Worm (Caenorhabditis elegans): ENCODE measurements around the gene trx-1.

Gene trx-1

DNA sequence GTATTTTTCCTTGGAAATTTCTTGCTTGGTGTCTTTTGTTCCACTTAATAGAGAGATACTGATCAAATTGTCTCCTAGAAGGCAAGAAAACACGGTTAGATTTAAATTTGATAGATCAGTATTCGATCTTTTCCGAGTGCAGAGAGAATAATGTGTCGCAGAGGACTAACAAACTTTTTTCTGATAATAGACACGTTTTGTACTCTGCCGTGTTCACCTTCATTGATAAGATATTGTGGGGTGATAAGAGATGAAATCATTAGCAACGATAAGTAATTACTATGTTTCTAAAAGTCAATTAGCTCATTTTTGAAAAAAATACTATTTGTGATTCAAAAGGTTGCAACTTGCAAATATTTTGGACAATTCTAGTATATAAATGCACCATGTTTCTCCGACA lies 23.3 kb upstream of the trx-1 start:
- TF ChIP-seq him-1 (tag; optimal IDR thresholded peaks at IDR 0.05) (no peak), dao-5 (tag; optimal IDR thresholded peaks at IDR 0.05) (no peak)

DNA sequence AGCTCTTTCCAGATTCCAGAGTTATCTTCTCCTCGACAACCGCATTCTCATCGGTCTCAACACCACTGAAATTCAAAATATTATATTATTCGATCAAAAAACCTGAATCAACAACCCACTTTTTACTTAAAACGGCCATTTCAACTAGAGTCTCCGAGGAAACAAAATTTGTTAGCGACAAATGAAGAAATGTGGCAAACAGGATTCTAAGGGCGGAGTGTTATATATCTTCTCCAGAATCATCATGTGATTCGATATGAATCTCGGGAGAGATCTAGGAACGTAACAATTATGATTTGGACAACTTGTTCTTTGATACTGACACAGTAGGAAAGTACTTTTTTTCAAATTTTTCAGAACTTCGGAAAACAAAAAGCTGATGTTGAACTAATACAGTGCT lies 22.8 kb upstream of the trx-1 start:
- TF ChIP-seq W03F9.2 (tag; optimal IDR thresholded peaks at IDR 0.05) (no peak), him-1 (tag; optimal IDR thresholded peaks at IDR 0.05) (no peak), dao-5 (tag; optimal IDR thresholded peaks at IDR 0.05) (no peak)

- no peak for TF ChIP-seq W03F9.2 (tag; optimal IDR thresholded peaks at IDR 0.05)
- no peak for TF ChIP-seq dao-5 (tag; optimal IDR thresholded peaks at IDR 0.05)
- TF ChIP-seq him-1 (tag; optimal IDR thresholded peaks at IDR 0.05): no peak
Observed at ce11 chrII:7773427-7773993, 20.1 kb upstream of the trx-1 start.

DNA sequence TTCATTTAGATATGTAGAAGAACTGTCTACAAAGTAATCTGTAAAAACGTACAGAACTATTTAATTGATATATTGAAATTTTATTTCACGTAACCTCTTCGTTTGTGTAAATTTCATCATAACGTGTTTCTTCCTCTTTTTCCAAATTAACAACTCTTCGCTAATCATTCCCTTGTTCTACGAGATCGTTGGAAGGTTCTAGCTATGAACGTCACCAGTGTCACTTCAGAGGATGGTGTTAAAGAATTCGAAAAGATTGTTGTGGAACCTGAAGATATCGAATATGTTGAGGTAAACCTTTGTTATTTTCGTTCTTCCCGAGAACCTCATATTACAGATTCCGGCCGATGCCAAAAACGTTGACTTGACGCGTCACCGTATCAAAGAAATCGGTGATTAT lies 19.0 kb upstream of the trx-1 start, which contains the start of gene C06A8.6:
C06A8.6 (plus strand) TSS at position 89 of the 400 bp plus-strand sequence.
- TF ChIP-seq him-1 (tag; optimal IDR thresholded peaks at IDR 0.05) (no peak), dao-5 (tag; optimal IDR thresholded peaks at IDR 0.05) (no peak), W03F9.2 (tag; optimal IDR thresholded peaks at IDR 0.05) (no peak)

- no peak for TF ChIP-seq dao-5 (tag; optimal IDR thresholded peaks at IDR 0.05)
- no peak for TF ChIP-seq W03F9.2 (tag; optimal IDR thresholded peaks at IDR 0.05)
- no peak for TF ChIP-seq him-1 (tag; optimal IDR thresholded peaks at IDR 0.05)
Observed at ce11 chrII:7771917-7772316, 18.5 kb upstream of the trx-1 start, which contains the start of gene C06A8.8. C06A8.8 (minus strand) TSS chrII:7772017.

DNA sequence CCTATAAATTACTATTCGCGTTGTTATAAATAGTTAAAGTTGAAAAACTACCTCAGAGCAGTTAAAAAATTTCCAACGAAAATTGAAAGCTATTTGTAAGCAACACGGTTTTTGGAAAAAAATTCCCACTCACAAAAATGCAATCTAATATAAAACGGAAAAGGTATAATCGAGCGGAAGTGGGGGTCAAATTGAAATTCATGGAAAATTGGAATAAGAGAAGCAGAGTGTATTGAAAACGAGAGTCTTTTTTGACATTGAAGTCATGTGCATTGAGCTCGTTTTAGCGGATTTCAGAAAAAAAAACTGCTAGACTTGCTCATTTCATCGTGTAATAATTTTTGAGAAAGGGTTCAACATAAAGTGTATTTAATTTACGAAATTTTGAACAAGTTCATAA lies 16.9 kb upstream of the trx-1 start:
- TF ChIP-seq dao-5 (tag; optimal IDR thresholded peaks at IDR 0.05) (no peak), him-1 (tag; optimal IDR thresholded peaks at IDR 0.05) (no peak), W03F9.2 (tag; optimal IDR thresholded peaks at IDR 0.05) (no peak)

DNA sequence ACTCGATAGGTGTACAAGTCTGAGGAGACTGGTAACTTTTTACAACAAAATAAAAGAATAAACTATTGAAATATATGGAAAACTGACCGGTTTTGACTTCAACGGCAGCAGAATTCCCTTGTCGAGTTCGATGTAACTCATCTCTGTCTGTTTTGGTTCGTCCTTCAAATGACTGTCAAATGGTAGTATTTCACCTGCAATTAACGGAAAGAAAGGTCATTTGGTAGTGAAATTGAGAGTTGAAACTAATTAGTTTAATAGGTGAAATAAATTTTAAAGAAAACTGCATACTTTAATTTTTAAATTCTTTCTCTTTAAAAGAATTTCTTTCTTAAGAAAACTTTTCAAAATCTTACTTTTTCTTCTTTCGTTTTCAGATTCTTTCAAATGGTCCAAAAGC lies 15.9 kb upstream of the trx-1 start:
- TF ChIP-seq W03F9.2 (tag; optimal IDR thresholded peaks at IDR 0.05) (no peak), dao-5 (tag; optimal IDR thresholded peaks at IDR 0.05) (no peak), him-1 (tag; optimal IDR thresholded peaks at IDR 0.05) (no peak)

DNA sequence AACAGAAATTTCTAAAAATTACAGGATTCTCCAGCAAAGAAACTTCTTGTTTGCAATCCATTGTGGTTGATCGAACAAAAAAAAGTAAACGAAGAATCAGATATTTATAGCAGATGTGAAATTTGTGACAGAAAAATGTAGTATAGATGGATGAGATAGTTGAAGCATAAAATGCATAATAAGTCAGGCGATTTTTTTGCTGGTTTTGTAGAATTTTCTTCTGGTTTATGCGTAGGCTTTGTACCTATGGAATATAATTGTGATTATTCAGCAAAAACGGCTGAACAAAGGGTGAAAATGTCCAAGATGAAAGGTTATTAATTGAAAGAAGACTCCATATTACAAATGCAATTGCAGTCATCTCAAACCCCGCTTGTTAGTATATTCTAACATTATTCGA lies 12.1 kb upstream of the trx-1 start, which contains the start of gene srh-39:
srh-39 (minus strand) TSS at position 101 of the 400 bp plus-strand sequence.
- TF ChIP-seq W03F9.2 (tag; optimal IDR thresholded peaks at IDR 0.05) (no peak), him-1 (tag; optimal IDR thresholded peaks at IDR 0.05) (no peak), dao-5 (tag; optimal IDR thresholded peaks at IDR 0.05) (no peak)

- TF ChIP-seq W03F9.2 (tag; optimal IDR thresholded peaks at IDR 0.05): no peak
Observed at ce11 chrII:7763569-7763968, 10.2 kb upstream of the trx-1 start, which contains the start of gene B0228.9. B0228.9 (minus strand) TSS chrII:7763669.

DNA sequence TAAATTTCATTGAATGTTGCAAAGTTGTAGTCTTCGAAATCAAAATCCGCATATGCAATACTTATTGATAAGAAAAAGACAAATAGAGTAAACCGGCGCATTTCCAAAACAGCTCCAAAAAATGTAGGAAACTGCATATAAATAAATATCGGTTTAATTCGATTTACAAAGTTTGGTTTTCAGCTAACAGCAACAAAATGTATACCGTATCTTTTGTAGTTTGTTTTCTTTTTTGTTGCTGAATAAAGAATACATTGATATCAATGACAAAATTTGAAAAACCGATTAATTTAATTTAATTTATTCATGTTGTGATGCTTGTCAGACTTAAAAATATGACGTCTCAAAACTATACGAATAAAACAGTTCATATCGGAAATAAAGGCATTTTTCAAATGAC lies 8.0 kb upstream of the trx-1 start, which contains the start of gene B0228.8:
B0228.8 (minus strand) TSS at position 101 of the 400 bp plus-strand sequence.
- TF ChIP-seq W03F9.2 (tag; optimal IDR thresholded peaks at IDR 0.05) (no peak), him-1 (tag; optimal IDR thresholded peaks at IDR 0.05) (no peak), dao-5 (tag; optimal IDR thresholded peaks at IDR 0.05) (no peak)

DNA sequence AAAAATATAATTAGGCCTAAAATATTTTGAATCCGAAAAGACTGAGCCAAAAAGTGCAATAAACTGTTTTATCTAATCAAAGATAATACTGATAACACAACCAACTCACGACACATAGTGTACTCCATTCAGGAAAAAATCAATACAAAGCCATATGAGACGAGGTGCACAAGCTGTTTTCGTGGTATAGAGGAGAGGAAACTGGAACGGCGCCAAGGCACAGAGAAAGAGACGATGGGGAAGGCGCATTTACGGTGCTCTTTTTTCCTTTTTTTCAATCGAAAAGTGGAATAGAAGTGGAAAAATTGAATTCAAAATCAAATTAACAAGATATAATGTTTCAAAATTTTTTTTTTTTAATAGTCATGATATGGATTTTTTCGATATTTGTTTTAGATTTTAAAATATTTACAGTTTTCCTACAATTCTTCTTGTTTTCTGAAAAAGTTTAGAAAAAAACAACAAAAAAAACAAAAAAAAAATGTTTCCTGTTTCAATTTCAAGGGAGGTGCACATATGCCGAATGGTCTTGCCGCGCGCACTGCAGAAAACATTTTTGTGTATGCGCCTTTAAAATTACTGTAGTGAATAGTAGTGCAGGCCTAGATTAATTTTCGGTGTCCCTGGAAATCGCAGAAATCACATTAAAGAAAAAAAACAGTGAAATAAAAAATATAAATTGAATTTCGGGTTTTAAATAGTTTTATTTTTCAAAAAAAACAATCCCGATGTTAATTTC lies 5.2 kb upstream of the trx-1 start, which contains the start of gene B0228.7:
B0228.7 (minus strand) TSS at position 627 of the 739 bp plus-strand sequence.
- TF ChIP-seq dao-5 (tag; optimal IDR thresholded peaks at IDR 0.05) (no peak), W03F9.2 (tag; optimal IDR thresholded peaks at IDR 0.05) (no peak), him-1 (tag; optimal IDR thresholded peaks at IDR 0.05) (no peak)

DNA sequence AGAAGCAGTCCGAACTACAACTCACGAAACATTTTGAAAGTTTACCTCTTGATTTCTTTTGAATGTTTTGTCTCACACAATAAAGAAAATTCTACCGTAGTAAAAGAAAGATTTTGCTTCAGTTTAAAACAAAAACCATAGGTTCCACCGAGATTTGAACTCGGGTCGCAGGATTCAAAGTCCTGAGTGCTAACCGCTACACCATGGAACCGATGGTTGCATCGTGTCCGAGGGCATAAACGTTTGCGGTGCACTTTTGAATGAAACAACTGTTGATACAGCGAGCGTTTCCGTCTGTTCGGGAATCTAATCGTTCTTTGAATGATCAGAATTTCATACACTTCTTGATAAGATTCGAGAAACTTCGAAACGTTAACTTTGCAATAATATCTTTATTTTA lies 3.4 kb upstream of the trx-1 start:
- TF ChIP-seq him-1 (tag; optimal IDR thresholded peaks at IDR 0.05) (no peak), dao-5 (tag; optimal IDR thresholded peaks at IDR 0.05) (peak; percentile 38), W03F9.2 (tag; optimal IDR thresholded peaks at IDR 0.05) (peak; percentile 32)

DNA sequence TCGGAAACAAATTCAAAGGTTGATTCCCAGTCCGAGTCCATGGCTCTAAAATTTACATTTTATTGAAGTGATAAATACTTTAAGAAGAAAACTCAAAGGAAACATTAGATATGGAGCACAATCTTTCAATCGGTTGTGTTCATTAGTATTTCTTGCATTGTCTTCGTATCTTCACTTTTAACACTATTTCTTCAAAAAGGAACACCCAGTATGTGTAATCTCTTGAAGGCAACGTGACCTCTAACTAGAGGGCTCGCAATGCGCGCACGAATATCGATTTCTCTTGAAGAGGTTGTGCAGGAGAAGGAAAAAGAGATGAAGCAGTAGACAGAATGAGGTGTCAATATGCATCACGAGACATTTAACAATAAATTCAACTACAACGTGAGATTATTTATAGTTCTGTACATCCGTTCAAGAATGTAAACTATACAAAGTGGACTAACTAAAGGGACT lies 1.7 kb upstream of the trx-1 start, which contains the start of the genes B0228.6 and B0228.1:
B0228.6 (minus strand) TSS at position 51 of the 456 bp plus-strand sequence.
B0228.1 (plus strand) TSS at position 228 of the 456 bp plus-strand sequence.
- no peak for TF ChIP-seq him-1 (tag; optimal IDR thresholded peaks at IDR 0.05)
- no peak for TF ChIP-seq W03F9.2 (tag; optimal IDR thresholded peaks at IDR 0.05)
- TF ChIP-seq dao-5 (tag; optimal IDR thresholded peaks at IDR 0.05): no peak

- TF ChIP-seq him-1 (tag; optimal IDR thresholded peaks at IDR 0.05) (no peak), dao-5 (tag; optimal IDR thresholded peaks at IDR 0.05) (no peak), W03F9.2 (tag; optimal IDR thresholded peaks at IDR 0.05) (no peak)
Observed at ce11 chrII:7736725-7737124, 16.7 kb downstream of the trx-1 start.

Measured in whole organism, L4/young adult.